Fruit fly (Drosophila melanogaster): ENCODE measurements around the gene CG18404.

CG18404 gene

DNA sequence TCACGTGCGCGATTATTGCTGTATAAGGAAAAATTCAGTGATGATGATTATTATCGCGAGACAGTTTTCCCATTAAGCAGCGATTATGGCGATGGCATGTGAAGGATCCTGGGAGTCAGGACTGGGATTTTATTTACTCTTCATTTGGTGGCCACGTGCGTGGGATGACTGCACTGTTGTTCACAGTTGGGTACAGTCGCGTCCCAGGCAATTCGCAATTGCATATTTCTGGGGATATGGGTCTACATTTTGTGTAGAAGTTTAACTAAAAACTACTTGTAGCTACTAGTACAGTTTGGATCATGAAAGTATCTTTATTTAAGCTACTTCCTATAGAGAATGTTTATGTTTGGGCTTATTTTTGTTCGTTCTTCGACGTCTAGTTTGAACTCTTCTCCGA is 16.0 kb upstream of the CG18404 start:
- no peak for TF ChIP-seq Crg-1 (GFP tag; optimal IDR thresholded peaks at IDR 0.05)
- no peak for TF ChIP-seq toe (GFP tag; optimal IDR thresholded peaks at IDR 0.05)
- TF ChIP-seq Mnt (GFP tag; optimal IDR thresholded peaks at IDR 0.05) = no peak
- TF ChIP-seq cnc (optimal IDR thresholded peaks at IDR 0.05) = no peak
- no peak for TF ChIP-seq pad (GFP tag; optimal IDR thresholded peaks at IDR 0.05)
- no peak for TF ChIP-seq Hr96 (GFP tag; optimal IDR thresholded peaks at IDR 0.05)
- TF ChIP-seq ovo (GFP tag; optimal IDR thresholded peaks at IDR 0.05) = no peak
- TF ChIP-seq tj (GFP tag; optimal IDR thresholded peaks at IDR 0.05) = no peak
- no peak for TF ChIP-seq CG33017 (tag; optimal IDR thresholded peaks at IDR 0.05)
- TF ChIP-seq CG7101 (tag; optimal IDR thresholded peaks at IDR 0.05) = no peak
- no peak for TF ChIP-seq bab1 (GFP tag; optimal IDR thresholded peaks at IDR 0.05)
- no peak for TF ChIP-seq CG14711 (tag; optimal IDR thresholded peaks at IDR 0.05)
- no peak for TF ChIP-seq CG1620 (GFP tag; optimal IDR thresholded peaks at IDR 0.05)
- no peak for TF ChIP-seq CG5204 (GFP tag; optimal IDR thresholded peaks at IDR 0.05)
- no peak for TF ChIP-seq CG11617 (GFP tag; optimal IDR thresholded peaks at IDR 0.05)

dm6 chr3R:30237634-30238033 is 15.3 kb upstream of the CG18404 start, which contains the start of gene CG43448:
Gene CG43448, minus strand, starts transcription at chr3R:30237734.
- TF ChIP-seq Clk (GFP tag; optimal IDR thresholded peaks at IDR 0.05) (no peak), CG7045 (GFP tag; optimal IDR thresholded peaks at IDR 0.05) (no peak), CG1620 (GFP tag; optimal IDR thresholded peaks at IDR 0.05) (no peak), cnc (optimal IDR thresholded peaks at IDR 0.05) (no peak), CG12768 (GFP tag; optimal IDR thresholded peaks at IDR 0.05) (no peak), Crg-1 (GFP tag; optimal IDR thresholded peaks at IDR 0.05) (no peak), CG7101 (tag; optimal IDR thresholded peaks at IDR 0.05) (no peak), tj (GFP tag; optimal IDR thresholded peaks at IDR 0.05) (no peak), toe (GFP tag; optimal IDR thresholded peaks at IDR 0.05) (no peak)

- TF ChIP-seq kay (GFP tag; ENCODE audit: borderline replicate concordance) (no peak), CG7045 (GFP tag; optimal IDR thresholded peaks at IDR 0.05) (no peak), CG11617 (GFP tag; optimal IDR thresholded peaks at IDR 0.05) (no peak), cnc (optimal IDR thresholded peaks at IDR 0.05) (no peak), CG33017 (tag; optimal IDR thresholded peaks at IDR 0.05) (no peak), Mnt (GFP tag; optimal IDR thresholded peaks at IDR 0.05) (no peak), CG1620 (GFP tag; optimal IDR thresholded peaks at IDR 0.05) (no peak)
Measured at dm6 chr3R:30240245-30240644, 12.7 kb upstream of the CG18404 start.

dm6 chr3R:30243262-30243815 is 9.6 kb upstream of the CG18404 start, which contains the start of gene CG9737:
Gene CG9737, minus strand, starts transcription at chr3R:30243312.
- TF ChIP-seq CG5204 (GFP tag; optimal IDR thresholded peaks at IDR 0.05) (peak; percentile 26), tj (GFP tag; optimal IDR thresholded peaks at IDR 0.05) (peak; percentile 93), Crg-1 (GFP tag; optimal IDR thresholded peaks at IDR 0.05) (no peak), cic (GFP tag; optimal IDR thresholded peaks at IDR 0.05) (peak; percentile 44), Mnt (GFP tag; optimal IDR thresholded peaks at IDR 0.05) (no peak), pad (GFP tag; optimal IDR thresholded peaks at IDR 0.05) (no peak), kay (GFP tag; ENCODE audit: borderline replicate concordance) (peak; percentile 8), ovo (GFP tag; optimal IDR thresholded peaks at IDR 0.05) (no peak), CG7101 (tag; optimal IDR thresholded peaks at IDR 0.05) (no peak), CG33017 (tag; optimal IDR thresholded peaks at IDR 0.05) (peak; percentile 26), CG7045 (GFP tag; optimal IDR thresholded peaks at IDR 0.05) (peak; percentile 35), toe (GFP tag; optimal IDR thresholded peaks at IDR 0.05) (peak; percentile 71), CG11617 (GFP tag; optimal IDR thresholded peaks at IDR 0.05) (peak; percentile 40), Clk (GFP tag; optimal IDR thresholded peaks at IDR 0.05) (no peak), CG12768 (GFP tag; optimal IDR thresholded peaks at IDR 0.05) (peak; percentile 82), CG14711 (tag; optimal IDR thresholded peaks at IDR 0.05) (no peak), CG1620 (GFP tag; optimal IDR thresholded peaks at IDR 0.05) (no peak), bab1 (GFP tag; optimal IDR thresholded peaks at IDR 0.05) (peak; percentile 67), cnc (optimal IDR thresholded peaks at IDR 0.05) (no peak), Hr96 (GFP tag; optimal IDR thresholded peaks at IDR 0.05) (peak; percentile 70)

DNA sequence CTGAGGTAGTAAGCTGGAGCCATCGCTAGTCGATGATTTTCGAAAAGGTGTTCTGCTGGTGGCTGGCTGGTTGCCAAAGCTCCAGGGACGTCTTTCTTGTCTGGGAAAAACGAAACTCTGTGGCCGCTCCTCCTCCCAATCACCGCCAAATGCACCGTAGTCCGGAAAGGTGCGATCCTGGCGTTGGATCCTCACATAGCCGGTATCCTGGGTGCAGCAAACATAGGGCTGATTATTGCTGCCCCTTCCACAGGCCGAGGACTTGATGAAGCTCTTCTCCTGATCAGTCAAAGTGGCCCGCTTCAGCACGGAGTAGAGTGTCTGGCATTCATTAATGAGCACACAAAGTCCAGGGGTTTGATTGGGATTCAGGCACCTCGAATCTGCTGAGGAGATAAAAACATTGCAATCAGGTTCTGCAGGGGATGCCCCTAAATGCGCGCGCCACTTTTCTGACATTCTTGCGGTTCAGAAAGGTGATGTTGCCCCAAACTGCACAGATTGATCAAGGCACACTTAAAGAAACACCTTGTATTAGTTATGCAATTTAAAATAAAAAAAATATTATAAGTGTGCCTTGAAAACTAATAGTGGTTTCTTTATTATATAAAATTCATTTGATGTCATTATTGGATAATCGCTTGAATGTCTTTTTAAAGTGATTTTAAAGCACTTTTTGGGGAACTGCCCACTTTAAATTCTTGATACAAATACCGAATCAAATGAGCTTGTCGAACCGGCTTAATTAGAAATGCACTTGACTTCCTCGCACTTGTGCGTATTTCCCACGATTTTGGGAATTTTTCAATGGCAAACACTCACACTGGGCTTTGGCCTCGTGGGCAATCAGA is 7.0 kb upstream of the CG18404 start:
- TF ChIP-seq CG11617 (GFP tag; optimal IDR thresholded peaks at IDR 0.05) (no peak), kay (GFP tag; ENCODE audit: borderline replicate concordance) (peak; percentile 53)

dm6 chr3R:30246603-30247002 is 6.4 kb upstream of the CG18404 start, which contains the start of gene CG9733:
Gene CG9733, minus strand, starts transcription at chr3R:30246703.
- no peak for TF ChIP-seq tj (GFP tag; optimal IDR thresholded peaks at IDR 0.05)
- no peak for TF ChIP-seq CG7101 (tag; optimal IDR thresholded peaks at IDR 0.05)
- TF ChIP-seq ovo (GFP tag; optimal IDR thresholded peaks at IDR 0.05) = no peak
- TF ChIP-seq CG1620 (GFP tag; optimal IDR thresholded peaks at IDR 0.05) = no peak
- TF ChIP-seq CG14711 (tag; optimal IDR thresholded peaks at IDR 0.05) = no peak
- no peak for TF ChIP-seq CG33017 (tag; optimal IDR thresholded peaks at IDR 0.05)
- TF ChIP-seq Mnt (GFP tag; optimal IDR thresholded peaks at IDR 0.05) = no peak
- TF ChIP-seq CG7045 (GFP tag; optimal IDR thresholded peaks at IDR 0.05) = no peak
- TF ChIP-seq Crg-1 (GFP tag; optimal IDR thresholded peaks at IDR 0.05) = no peak
- TF ChIP-seq CG11617 (GFP tag; optimal IDR thresholded peaks at IDR 0.05) = no peak
- TF ChIP-seq CG5204 (GFP tag; optimal IDR thresholded peaks at IDR 0.05) = no peak
- TF ChIP-seq bab1 (GFP tag; optimal IDR thresholded peaks at IDR 0.05) = no peak
- TF ChIP-seq pad (GFP tag; optimal IDR thresholded peaks at IDR 0.05) = no peak
- TF ChIP-seq toe (GFP tag; optimal IDR thresholded peaks at IDR 0.05) = no peak
- TF ChIP-seq cic (GFP tag; optimal IDR thresholded peaks at IDR 0.05) = no peak

Measured in whole organism, adult.